Fruit fly (Drosophila melanogaster) whole organism, embryonic: Measurements from ENCODE around the gene RASSF8.

Experiments
- ATbp ChIP-seq: fragments of 200-800 bp; sonication (Bioruptor generic); optimal IDR thresholded peaks from 2 replicates; lab custom pipeline; 2017; ENCODE audit warnings: missing biosample characterization, mild to moderate bottlenecking, missing genetic modification characterization, missing genetic modification reagents
- BEAF-32 ChIP-seq: fragments of 200-800 bp; sonication (Bioruptor generic); optimal IDR thresholded peaks from 3 replicates; lab custom pipeline; 2017; ENCODE audit warnings: missing biosample characterization, missing genetic modification characterization, mild to moderate bottlenecking, moderate library complexity, missing genetic modification reagents
- BtbVII ChIP-seq: fragments of 200-800 bp; sonication (Bioruptor generic); optimal IDR thresholded peaks from 3 replicates; lab custom pipeline; 2017; ENCODE audit warnings: missing biosample characterization, mild to moderate bottlenecking, missing genetic modification characterization
- CG10431 ChIP-seq: fragments of 200-800 bp; sonication (Bioruptor generic); optimal IDR thresholded peaks from 3 replicates; lab custom pipeline; 2018; ENCODE audit warnings: missing biosample characterization, mild to moderate bottlenecking, missing genetic modification characterization
- CG11247 ChIP-seq: fragments of 200-800 bp; sonication (Bioruptor generic); IDR thresholded peaks from 2 replicates; pipeline ENCODE4 v1.3.6; 2022; ENCODE audit warnings: missing biosample characterization, missing genetic modification characterization
- CG11504 ChIP-seq: fragments of 200-800 bp; sonication (Bioruptor generic); optimal IDR thresholded peaks from 3 replicates; lab custom pipeline; 2019; ENCODE audit warnings: missing biosample characterization, mild to moderate bottlenecking, missing genetic modification characterization, moderate library complexity
- CG11696 ChIP-seq: fragments of 200-800 bp; sonication (Bioruptor generic); IDR thresholded peaks from 2 replicates; pipeline ENCODE4 v1.3.6; 2022; ENCODE audit warnings: missing biosample characterization, missing genetic modification characterization
- CG1233 ChIP-seq: fragments of 200-800 bp; sonication (Bioruptor generic); optimal IDR thresholded peaks from 4 replicates; lab custom pipeline; 2018; ENCODE audit warnings: missing biosample characterization, mild to moderate bottlenecking, missing genetic modification characterization
- CG12942 ChIP-seq: fragments of 200-800 bp; sonication (Bioruptor generic); optimal IDR thresholded peaks from 3 replicates; lab custom pipeline; 2016; ENCODE audit warnings: missing biosample characterization, missing genetic modification characterization
- CG13123 ChIP-seq: fragments of 200-800 bp; sonication (Bioruptor generic); optimal IDR thresholded peaks from 2 replicates; lab custom pipeline; 2016; ENCODE audit warnings: missing biosample characterization, missing genetic modification characterization
- CG13624 ChIP-seq: fragments of 200-800 bp; sonication (Bioruptor generic); optimal IDR thresholded peaks from 2 replicates; lab custom pipeline; 2016; ENCODE audit warnings: missing biosample characterization, missing genetic modification characterization
- CG17829 ChIP-seq: fragments of 200-800 bp; optimal IDR thresholded peaks from 2 replicates; lab custom pipeline; 2019; ENCODE audit warnings: missing biosample characterization, mild to moderate bottlenecking, missing genetic modification characterization, moderate library complexity
- CG30403 ChIP-seq: fragments of 200-800 bp; sonication (Bioruptor generic); optimal IDR thresholded peaks from 3 replicates; lab custom pipeline; 2016; ENCODE audit warnings: missing biosample characterization, missing genetic modification characterization
- CG33213 ChIP-seq: fragments of 200-800 bp; sonication (Bioruptor generic); optimal IDR thresholded peaks from 3 replicates; lab custom pipeline; 2016; ENCODE audit warnings: missing biosample characterization, missing genetic modification characterization
- CG34224 ChIP-seq: fragments of 200-800 bp; sonication (Bioruptor generic); IDR thresholded peaks from 3 replicates; pipeline ENCODE4 v1.3.6; 2022; ENCODE audit warnings: missing biosample characterization, missing genetic modification characterization; ENCODE audit not compliant: partially characterized antibody
- CG43689 ChIP-seq: fragments of 200-800 bp; sonication (Bioruptor generic); IDR thresholded peaks from 2 replicates; pipeline ENCODE4 v1.3.6; 2022; ENCODE audit warnings: missing biosample characterization, missing genetic modification characterization
- CG6254 ChIP-seq: fragments of 200-800 bp; sonication (Bioruptor generic); optimal IDR thresholded peaks from 3 replicates; lab custom pipeline; 2017; ENCODE audit warnings: mild to moderate bottlenecking, missing biosample characterization, missing genetic modification reagents, missing genetic modification characterization
- CG8089 ChIP-seq: fragments of 200-800 bp; sonication (Bioruptor generic); optimal IDR thresholded peaks from 3 replicates; lab custom pipeline; 2016; ENCODE audit warnings: missing biosample characterization, missing genetic modification characterization
- CG8281 ChIP-seq: fragments of 200-800 bp; sonication (Bioruptor generic); optimal IDR thresholded peaks from 2 replicates; lab custom pipeline; 2018; ENCODE audit warnings: missing biosample characterization, mild to moderate bottlenecking, missing genetic modification characterization, moderate library complexity
- CG9437 ChIP-seq: fragments of 200-800 bp; sonication (Bioruptor generic); optimal IDR thresholded peaks from 2 replicates; lab custom pipeline; 2018; ENCODE audit warnings: missing biosample characterization, mild to moderate bottlenecking, missing genetic modification characterization
- CG9817 ChIP-seq: fragments of 200-800 bp; sonication (Bioruptor generic); optimal IDR thresholded peaks from 2 replicates; lab custom pipeline; 2018; ENCODE audit warnings: missing biosample characterization, mild to moderate bottlenecking, missing genetic modification characterization, moderate library complexity
- CG9932 ChIP-seq: fragments of 200-800 bp; sonication (Bioruptor generic); IDR thresholded peaks from 2 replicates; pipeline ENCODE4 v1.3.6; 2022; ENCODE audit warnings: missing biosample characterization, missing genetic modification characterization
- Eip74EF ChIP-seq, 2 experiments: fragments of 200-800 bp in 1 of 2; fragments of >200 bp in 1 of 2; sonication (Bioruptor generic) in 1 of 2; optimal IDR thresholded peaks; 2 replicates each; lab custom pipeline; 2017 to 2019; ENCODE audit warnings: missing biosample characterization in 2 of 2, missing genetic modification characterization in 2 of 2, mild to moderate bottlenecking in 1 of 2, moderate library complexity in 1 of 2
- Fer2 ChIP-seq: fragments of 200-800 bp; sonication (Bioruptor generic); optimal IDR thresholded peaks from 2 replicates; lab custom pipeline; 2018; ENCODE audit warnings: missing biosample characterization, mild to moderate bottlenecking, missing genetic modification characterization, moderate library complexity
- Fer3 ChIP-seq: fragments of 200-800 bp; sonication (Bioruptor generic); optimal IDR thresholded peaks from 2 replicates; lab custom pipeline; 2018; ENCODE audit warnings: missing biosample characterization, mild to moderate bottlenecking, missing genetic modification characterization, moderate library complexity
- H2.0 ChIP-seq: fragments of 200-800 bp; sonication (Bioruptor generic); IDR thresholded peaks from 2 replicates; pipeline ENCODE4 v1.3.6; 2022; ENCODE audit warnings: missing biosample characterization, missing genetic modification characterization
- Hey ChIP-seq: fragments of 200-800 bp; sonication (Bioruptor generic); optimal IDR thresholded peaks from 3 replicates; lab custom pipeline; 2018; ENCODE audit warnings: missing biosample characterization, mild to moderate bottlenecking, missing genetic modification characterization
- Oaz ChIP-seq: fragments of 200-800 bp; sonication (Bioruptor generic); IDR thresholded peaks from 2 replicates; pipeline ENCODE4 v1.3.6; 2022; ENCODE audit warnings: missing biosample characterization, missing genetic modification characterization
- Optix ChIP-seq: fragments of 200-800 bp; sonication (Bioruptor generic); IDR thresholded peaks from 3 replicates; pipeline ENCODE4 v1.3.6; 2022; ENCODE audit warnings: missing biosample characterization, missing genetic modification characterization
- Taf1 ChIP-seq: fragments of 200-800 bp; sonication (Bioruptor generic); IDR thresholded peaks from 2 replicates; pipeline ENCODE4 v1.3.6; 2022; ENCODE audit warnings: missing biosample characterization, missing genetic modification characterization
- Trl ChIP-seq, 3 experiments: fragments of >200 bp in 2 of 3; fragments of 200-800 bp in 1 of 3; sonication (Bioruptor generic) in 1 of 3; optimal IDR thresholded peaks; 2 replicates in 1 of 3; 3 replicates in 2 of 3; lab custom pipeline; 2016 to 2017; ENCODE audit warnings: missing biosample characterization in 1 of 3, missing genetic modification characterization in 1 of 3
- bowl ChIP-seq: fragments of 200-800 bp; sonication (Bioruptor generic); IDR thresholded peaks from 2 replicates; pipeline ENCODE4 v1.3.6; 2022; ENCODE audit warnings: missing biosample characterization, missing genetic modification characterization
- br ChIP-seq: fragments of >200 bp; optimal IDR thresholded peaks from 2 replicates; lab custom pipeline; 2017
- cad ChIP-seq: fragments of >200 bp; optimal IDR thresholded peaks from 2 replicates; lab custom pipeline; 2017; ENCODE audit warnings: missing biosample characterization, missing genetic modification characterization
- ci ChIP-seq: fragments of 200-800 bp; sonication (Bioruptor generic); IDR thresholded peaks from 3 replicates; pipeline ENCODE4 v1.3.6; 2022; ENCODE audit warnings: missing biosample characterization, missing genetic modification characterization
- crc ChIP-seq: fragments of 200-800 bp; sonication (Bioruptor generic); optimal IDR thresholded peaks from 2 replicates; lab custom pipeline; 2016; ENCODE audit warnings: missing biosample characterization, missing genetic modification characterization
- da ChIP-seq: fragments of 200-800 bp; sonication (Bioruptor generic); optimal IDR thresholded peaks from 2 replicates; lab custom pipeline; 2016; ENCODE audit warnings: missing biosample characterization, missing genetic modification characterization
- dysf ChIP-seq: fragments of 200-800 bp; sonication (Bioruptor generic); IDR thresholded peaks from 3 replicates; pipeline ENCODE4 v1.3.6; 2022; ENCODE audit warnings: missing biosample characterization, missing genetic modification characterization
- esg ChIP-seq: fragments of 200-800 bp; sonication (Bioruptor generic); conservative IDR thresholded peaks from 2 replicates; pipeline ENCODE4 v1.3.6; 2022; ENCODE audit warnings: missing biosample characterization, missing genetic modification characterization
- gce ChIP-seq: fragments of 200-800 bp; sonication (Bioruptor generic); IDR thresholded peaks from 3 replicates; pipeline ENCODE4 v1.3.6; 2022; ENCODE audit warnings: missing biosample characterization, missing genetic modification characterization
- gcm ChIP-seq: fragments of 200-800 bp; sonication (Bioruptor generic); optimal IDR thresholded peaks from 2 replicates; lab custom pipeline; 2019; ENCODE audit warnings: missing biosample characterization, mild to moderate bottlenecking, missing genetic modification characterization, moderate library complexity
- gcm2 ChIP-seq: fragments of 200-800 bp; sonication (Bioruptor generic); optimal IDR thresholded peaks from 2 replicates; lab custom pipeline; 2016; ENCODE audit warnings: missing biosample characterization, missing genetic modification characterization
- hth ChIP-seq: fragments of >200 bp; optimal IDR thresholded peaks from 2 replicates; lab custom pipeline; 2017; ENCODE audit warnings: inconsistent platforms
- insv ChIP-seq, 2 experiments: fragments of 200-800 bp; sonication (Bioruptor generic); optimal IDR thresholded peaks; 3 replicates each; lab custom pipeline; 2016 to 2018; ENCODE audit warnings: missing biosample characterization in 2 of 2, missing genetic modification characterization in 2 of 2
- mld ChIP-seq: fragments of 200-800 bp; sonication (Bioruptor generic); IDR thresholded peaks from 3 replicates; pipeline ENCODE4 v1.3.6; 2022; ENCODE audit warnings: missing biosample characterization, missing genetic modification characterization; ENCODE audit not compliant: partially characterized antibody
- nerfin-1 ChIP-seq: fragments of 200-800 bp; sonication (Bioruptor generic); optimal IDR thresholded peaks from 3 replicates; lab custom pipeline; 2019; ENCODE audit warnings: missing biosample characterization, mild to moderate bottlenecking, missing genetic modification characterization, moderate library complexity
- trem ChIP-seq: fragments of 200-800 bp; optimal IDR thresholded peaks from 3 replicates; lab custom pipeline; 2019; ENCODE audit warnings: missing biosample characterization, mild to moderate bottlenecking, missing genetic modification characterization, moderate library complexity
- ttk ChIP-seq: fragments of 200-800 bp; sonication (Bioruptor generic); IDR thresholded peaks from 2 replicates; pipeline ENCODE4 v2.1.2; 2022; ENCODE audit warnings: missing biosample characterization, missing genetic modification characterization
- zen2 ChIP-seq: fragments of 200-800 bp; sonication (Bioruptor generic); IDR thresholded peaks from 3 replicates; pipeline ENCODE4 v1.3.6; 2022; ENCODE audit warnings: missing biosample characterization, missing genetic modification characterization; ENCODE audit not compliant: partially characterized antibody
- zf30C ChIP-seq: fragments of 200-800 bp; sonication (Bioruptor generic); optimal IDR thresholded peaks from 3 replicates; lab custom pipeline; 2018; ENCODE audit warnings: missing biosample characterization, mild to moderate bottlenecking, missing genetic modification characterization

The RASSF8 gene

DNA sequence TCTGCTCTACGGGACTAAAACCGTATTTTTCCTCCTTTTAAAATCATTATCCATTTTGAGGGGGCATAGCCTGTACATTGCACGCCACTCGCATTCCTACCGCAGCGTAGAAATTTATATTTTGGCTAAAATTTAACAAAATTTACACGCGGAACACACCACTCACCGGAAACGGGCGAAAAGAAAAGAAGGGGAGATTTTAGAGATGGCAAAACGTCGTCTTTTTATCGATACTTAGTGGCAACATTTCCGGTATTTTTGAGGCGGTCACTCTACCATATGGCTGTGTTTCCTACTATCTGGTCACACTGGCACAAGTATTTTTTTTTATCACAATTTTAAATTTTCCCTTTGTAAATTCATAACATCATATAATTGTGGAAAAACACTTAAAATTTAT, 23.3 kb downstream of the RASSF8 start, which contains the start of gene RpL27 (continued):
- TF ChIP-seq CG9437 (GFP tag; lab: Kevin White, UChicago), result peak; percentile 78
- no peak for TF ChIP-seq cad
- peak; percentile 41; the same call in 1 of the 2 replicates for TF ChIP-seq Taf1 (GFP tag; lab: Robert Waterston, UW)
- TF ChIP-seq ttk, result peak; percentile 63; the same call in 1 of the 2 replicates
- peak; percentile 75 for TF ChIP-seq CG17829 (tag; lab: Kevin White, UChicago)
- peak; percentile 50; the same call in 1 of the 3 replicates for TF ChIP-seq CG34224 (GFP tag; lab: Robert Waterston, UW)
- peak; percentile 88 for TF ChIP-seq Fer3 (tag; lab: Kevin White, UChicago)
- TF ChIP-seq BtbVII (GFP tag; lab: Kevin White, UChicago), result peak; percentile 92
- peak; percentile 79 for TF ChIP-seq CG11247
- no peak for TF ChIP-seq CG43689
- peak; percentile 89 for TF ChIP-seq CG33213 (GFP tag; lab: Kevin White, UChicago)
- TF ChIP-seq CG30403, result peak; percentile 68
- TF ChIP-seq da (GFP tag; lab: Kevin White, UChicago), result peak; percentile 30
- no peak for TF ChIP-seq mld (GFP tag; lab: Robert Waterston, UW)
- TF ChIP-seq BEAF-32 (GFP tag; lab: Kevin White, UChicago), result peak; percentile 81
- peak; percentile 76 for TF ChIP-seq H2.0
- peak; percentile 50 for TF ChIP-seq CG6254
- no peak for TF ChIP-seq br (lab: Kevin White, UChicago)
- peak; percentile 67 for TF ChIP-seq CG8089 (GFP tag; lab: Kevin White, UChicago)
- TF ChIP-seq hth (lab: Kevin White, UChicago), result no peak
- TF ChIP-seq Oaz, result peak; percentile 41
- TF ChIP-seq CG10431 (GFP tag; lab: Kevin White, UChicago), result peak; percentile 97
- peak; percentile 41 for TF ChIP-seq CG12942 (GFP tag; lab: Kevin White, UChicago)
- TF ChIP-seq trem (tag; lab: Kevin White, UChicago), result peak; percentile 82
- no peak for TF ChIP-seq zen2 (GFP tag; lab: Robert Waterston, UW)
- TF ChIP-seq CG13123, result peak; percentile 44
- TF ChIP-seq insv (GFP tag; optimal IDR thresholded peaks at IDR 0.05; lab: Kevin White, UChicago), result peak in 1 of 2 experiments; percentile 67
- peak; percentile 90 for TF ChIP-seq CG13624
- peak; percentile 23 for TF ChIP-seq zf30C
- TF ChIP-seq CG9932 (GFP tag; lab: Robert Waterston, UW), result peak; percentile 68
- peak; percentile 85 for TF ChIP-seq gcm2 (GFP tag; lab: Kevin White, UChicago)
- TF ChIP-seq Trl (optimal IDR thresholded peaks at IDR 0.05; lab: Kevin White, UChicago), result no peak
- peak; percentile 84 for TF ChIP-seq Trl (GFP tag; optimal IDR thresholded peaks at IDR 0.05; lab: Kevin White, UChicago)
- peak; percentile 95 for TF ChIP-seq ci (GFP tag; lab: Robert Waterston, UW)
- peak; percentile 67 for TF ChIP-seq bowl (GFP tag; lab: Robert Waterston, UW)
- TF ChIP-seq CG11504 (tag; lab: Kevin White, UChicago), result peak; percentile 78
- peak; percentile 70; the same call in 2 of the 3 replicates for TF ChIP-seq gce
- peak; percentile 75 for TF ChIP-seq gcm (GFP tag; lab: Kevin White, UChicago)
- peak; percentile 74 for TF ChIP-seq Hey
- peak; percentile 85 for TF ChIP-seq nerfin-1 (tag; lab: Kevin White, UChicago)
- peak; percentile 58 for TF ChIP-seq crc (GFP tag; lab: Kevin White, UChicago)
- TF ChIP-seq dysf (GFP tag; lab: Robert Waterston, UW), result peak; percentile 72; the same call in 2 of the 3 replicates
- TF ChIP-seq CG11696, result 0 out of 2 replicates have a peak, but pooled peaks have one; percentile 41
- peak in 1 of 2 experiments; percentile 77 for TF ChIP-seq Eip74EF (GFP tag; optimal IDR thresholded peaks at IDR 0.05; lab: Kevin White, UChicago)
- peak; percentile 71 for TF ChIP-seq CG9817 (tag; lab: Kevin White, UChicago)
- peak; percentile 72 for TF ChIP-seq Fer2 (tag; lab: Kevin White, UChicago)
- peak; percentile 28; the same call in 1 of the 3 replicates for TF ChIP-seq Optix (GFP tag; lab: Robert Waterston, UW)
- peak; percentile 71 for TF ChIP-seq ATbp
- TF ChIP-seq esg (GFP tag; lab: Robert Waterston, UW), result no peak
- peak; percentile 88 for TF ChIP-seq CG1233 (GFP tag; lab: Kevin White, UChicago)
- TF ChIP-seq CG8281 (tag; lab: Kevin White, UChicago), result peak; percentile 48
